Fruit fly (Drosophila melanogaster): ENCODE data around the gene CG18628.

CG18628 gene

dm6 chr3L:10681814-10682213 lies 42.3 kb downstream of the CG18628 start (continued):
- no peak for TF ChIP-seq CG13123 (GFP tag; optimal IDR thresholded peaks at IDR 0.05)
- peak; percentile 30 for TF ChIP-seq ATbp (GFP tag; optimal IDR thresholded peaks at IDR 0.05)
- TF ChIP-seq CG31365 (tag; optimal IDR thresholded peaks at IDR 0.05): no peak
- TF ChIP-seq jumu (GFP tag; optimal IDR thresholded peaks at IDR 0.05): no peak
- no peak for TF ChIP-seq D19A (tag; optimal IDR thresholded peaks at IDR 0.05)
- no peak for TF ChIP-seq Hsf (GFP tag; optimal IDR thresholded peaks at IDR 0.05)
- peak; percentile 99 for TF ChIP-seq CG4360 (GFP tag; IDR thresholded peaks at IDR 0.05)
- TF ChIP-seq maf-S (GFP tag; optimal IDR thresholded peaks at IDR 0.05): no peak
- TF ChIP-seq CG10431 (GFP tag; optimal IDR thresholded peaks at IDR 0.05): no peak
- TF ChIP-seq CG17829 (tag; optimal IDR thresholded peaks at IDR 0.05): no peak
- TF ChIP-seq CG1792 (GFP tag; optimal IDR thresholded peaks at IDR 0.05): no peak
- no peak for TF ChIP-seq Doc2 (GFP tag; IDR thresholded peaks at IDR 0.05)
- TF ChIP-seq fd3F (GFP tag; optimal IDR thresholded peaks at IDR 0.05): no peak
- no peak for TF ChIP-seq ssp (GFP tag; IDR thresholded peaks at IDR 0.05)
- no peak for TF ChIP-seq CG18619 (GFP tag; optimal IDR thresholded peaks at IDR 0.05)
- TF ChIP-seq eve (GFP tag; optimal IDR thresholded peaks at IDR 0.05): no peak
- TF ChIP-seq CG12744 (GFP tag; optimal IDR thresholded peaks at IDR 0.05): no peak
- no peak for TF ChIP-seq CG14441 (GFP tag; IDR thresholded peaks at IDR 0.05)
- no peak for TF ChIP-seq CG6654 (GFP tag; optimal IDR thresholded peaks at IDR 0.05)
- no peak for TF ChIP-seq CG7987 (GFP tag; optimal IDR thresholded peaks at IDR 0.05)
- TF ChIP-seq unc-4 (GFP tag; IDR thresholded peaks at IDR 0.05; ENCODE audit: partially characterized antibody): 0 out of 2 replicates have a peak, but pooled peaks have one; percentile 32
- TF ChIP-seq Mes4 (GFP tag; optimal IDR thresholded peaks at IDR 0.05): no peak
- TF ChIP-seq Ets65A (GFP tag): no peak
- TF ChIP-seq CG7786 (GFP tag; optimal IDR thresholded peaks at IDR 0.05): no peak
- TF ChIP-seq fd64A (GFP tag; optimal IDR thresholded peaks at IDR 0.05): no peak
- no peak for TF ChIP-seq kah (GFP tag; optimal IDR thresholded peaks at IDR 0.05)
- TF ChIP-seq Ptx1 (GFP tag; IDR thresholded peaks at IDR 0.05): no peak
- TF ChIP-seq sd (tag; optimal IDR thresholded peaks at IDR 0.05): no peak
- TF ChIP-seq crp (GFP tag; optimal IDR thresholded peaks at IDR 0.05): no peak
- no peak for TF ChIP-seq lov (optimal IDR thresholded peaks at IDR 0.05)
- no peak for TF ChIP-seq lov (GFP tag; IDR thresholded peaks at IDR 0.05)
- TF ChIP-seq CG12299 (tag; optimal IDR thresholded peaks at IDR 0.05): no peak
- peak; percentile 4; the same call in 1 of the 2 replicates for TF ChIP-seq onecut (GFP tag; IDR thresholded peaks at IDR 0.05)
- TF ChIP-seq al (GFP tag; IDR thresholded peaks at IDR 0.05): no peak
- no peak for TF ChIP-seq CG1024 (GFP tag; IDR thresholded peaks at IDR 0.05)
- no peak for TF ChIP-seq CG32772 (GFP tag; IDR thresholded peaks at IDR 0.05)
- no peak for TF ChIP-seq bcd (GFP tag; optimal IDR thresholded peaks at IDR 0.05)
- peak; percentile 30; the same call in 1 of the 2 replicates for TF ChIP-seq hbn (GFP tag; IDR thresholded peaks at IDR 0.05; ENCODE audit: partially characterized antibody)
- TF ChIP-seq yki (optimal IDR thresholded peaks at IDR 0.05): peak; percentile 90
- peak; percentile 23; the same call in 1 of the 3 replicates for TF ChIP-seq row (GFP tag; IDR thresholded peaks at IDR 0.05)
- no peak for TF ChIP-seq pnt (GFP tag; optimal IDR thresholded peaks at IDR 0.05)
- no peak for TF ChIP-seq Gsc (GFP tag; IDR thresholded peaks at IDR 0.05)
- no peak for TF ChIP-seq tgo (GFP tag; IDR thresholded peaks at IDR 0.05)
- no peak for TF ChIP-seq prd (optimal IDR thresholded peaks at IDR 0.05)
- no peak; the same call in 2 of the 3 replicates for TF ChIP-seq prd (GFP tag; IDR thresholded peaks at IDR 0.05)
- TF ChIP-seq nmo (GFP tag; optimal IDR thresholded peaks at IDR 0.05): no peak
- no peak for TF ChIP-seq HmgD (GFP tag; optimal IDR thresholded peaks at IDR 0.05)
- no peak for TF ChIP-seq hth (optimal IDR thresholded peaks at IDR 0.05)
- peak; percentile 20 for TF ChIP-seq cg (GFP tag; optimal IDR thresholded peaks at IDR 0.05)
- no peak for TF ChIP-seq HHEX (GFP tag; optimal IDR thresholded peaks at IDR 0.05)
- TF ChIP-seq Hand (GFP tag; optimal IDR thresholded peaks at IDR 0.05): no peak
- no peak for TF ChIP-seq CG13775 (GFP tag; optimal IDR thresholded peaks at IDR 0.05)
- peak; percentile 28; the same call in 1 of the 3 replicates for TF ChIP-seq zfh1 (GFP tag; IDR thresholded peaks at IDR 0.05)
